Worm (Caenorhabditis elegans): ENCODE results near the gene F59C12.4.

Gene F59C12.4

ce11 chrX:16604566-16604965 lies 2.1 kb upstream of the F59C12.4 start (continued):
- TF ChIP-seq somi-1 (GFP tag; optimal IDR thresholded peaks at IDR 0.05) (peak; percentile 47), rec-8 (tag; optimal IDR thresholded peaks at IDR 0.05) (peak; percentile 57 to 68), aptf-3 (GFP tag; IDR thresholded peaks at IDR 0.05) (no peak), egl-18 (GFP tag; IDR thresholded peaks at IDR 0.05) (no peak), F52B5.7 (tag; optimal IDR thresholded peaks at IDR 0.05) (no peak), bed-1 (GFP tag; IDR thresholded peaks at IDR 0.05) (no peak), T07F8.4 (tag; optimal IDR thresholded peaks at IDR 0.05) (peak; percentile 67), ztf-22 (GFP tag; optimal IDR thresholded peaks at IDR 0.05) (no peak), Y79H2A.3 (GFP tag; conservative IDR thresholded peaks at IDR 0.05) (no peak), F57A8.1 (GFP tag; optimal IDR thresholded peaks at IDR 0.05) (no peak), snpc-3.4 (tag; optimal IDR thresholded peaks at IDR 0.05) (peak; percentile 41), let-526 (GFP tag; IDR thresholded peaks at IDR 0.05) (0 out of 2 replicates have a peak, but pooled peaks have one; percentile 29), dpff-1 (tag; optimal IDR thresholded peaks at IDR 0.05) (no peak), bed-2 (GFP tag; IDR thresholded peaks at IDR 0.05) (no peak), B0261.1 (tag; optimal IDR thresholded peaks at IDR 0.05) (peak; percentile 95), ztf-18 (tag; optimal IDR thresholded peaks at IDR 0.05) (peak; percentile 67), egl-44 (GFP tag; IDR thresholded peaks at IDR 0.05) (peak; percentile 58; the same call in 1 of the 2 replicates), hlh-12 (tag; optimal IDR thresholded peaks at IDR 0.05) (no peak), lsy-27 (tag; optimal IDR thresholded peaks at IDR 0.05; ENCODE audit: borderline replicate concordance, insufficient read depth) (peak; percentile 45), F10E7.11 (tag; optimal IDR thresholded peaks at IDR 0.05) (no peak), hmg-1.2 (GFP tag; IDR thresholded peaks at IDR 0.05) (peak; percentile 72), madf-3 (GFP tag; IDR thresholded peaks at IDR 0.05) (no peak), ztf-3 (GFP tag; optimal IDR thresholded peaks at IDR 0.05) (no peak), mel-28 (tag; optimal IDR thresholded peaks at IDR 0.05; ENCODE audit: borderline replicate concordance) (no peak), ceh-58 (GFP tag; IDR thresholded peaks at IDR 0.05) (no peak), atf-7 (tag; optimal IDR thresholded peaks at IDR 0.05) (no peak), Y56A3A.18 (GFP tag; IDR thresholded peaks at IDR 0.05) (peak; percentile 72; the same call in 1 of the 2 replicates), attf-3 (GFP tag; conservative IDR thresholded peaks at IDR 0.05) (no peak), mes-4 (tag; optimal IDR thresholded peaks at IDR 0.05) (peak; percentile 60), F33H1.4 (GFP tag; IDR thresholded peaks at IDR 0.05) (no peak), hlh-26 (GFP tag; conservative IDR thresholded peaks at IDR 0.05) (no peak), ama-1 (optimal IDR thresholded peaks at IDR 0.05) (no peak), ama-1 (GFP tag; optimal IDR thresholded peaks at IDR 0.05) (peak; percentile 72 to 79), snpc-1.1 (tag; optimal IDR thresholded peaks at IDR 0.05; ENCODE audit: insufficient read depth) (peak; percentile 75), akir-1 (GFP tag; optimal IDR thresholded peaks at IDR 0.05) (no peak), chd-7 (tag; optimal IDR thresholded peaks at IDR 0.05) (peak; percentile 55), nfya-1 (tag; optimal IDR thresholded peaks at IDR 0.05; ENCODE audit: borderline replicate concordance, insufficient read depth) (no peak)

DNA sequence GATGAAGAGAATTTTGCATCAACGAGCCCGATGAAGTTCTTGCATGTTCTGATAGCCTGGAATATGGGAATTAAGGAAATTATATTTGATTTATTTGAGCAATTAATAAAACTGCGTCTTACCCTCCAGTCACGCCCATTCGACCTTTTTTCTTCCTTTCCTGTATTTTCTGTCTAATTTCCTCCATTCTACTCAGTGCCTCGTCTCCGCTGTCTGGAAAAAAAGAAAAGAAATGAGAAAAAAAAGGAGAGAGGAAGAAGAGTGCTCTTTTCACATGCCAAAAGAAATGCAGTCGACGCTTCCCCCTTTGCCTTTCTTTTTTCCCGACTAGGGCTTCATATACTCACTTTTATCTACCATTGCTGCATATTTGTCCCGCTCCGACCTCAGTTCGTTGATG lies 1.7 kb upstream of the F59C12.4 start:
- TF ChIP-seq tbx-9 (tag; optimal IDR thresholded peaks at IDR 0.05; ENCODE audit: borderline replicate concordance) (no peak), ZK185.1 (tag; optimal IDR thresholded peaks at IDR 0.05; ENCODE audit: poor library complexity, severe bottlenecking) (no peak), nhr-179 (tag; optimal IDR thresholded peaks at IDR 0.05) (no peak), somi-1 (GFP tag; optimal IDR thresholded peaks at IDR 0.05) (no peak), let-607 (tag; optimal IDR thresholded peaks at IDR 0.05) (no peak), chd-7 (tag; optimal IDR thresholded peaks at IDR 0.05) (no peak), lin-40 (tag; optimal IDR thresholded peaks at IDR 0.05) (no peak), ztf-18 (tag; optimal IDR thresholded peaks at IDR 0.05) (no peak), hlh-12 (tag; optimal IDR thresholded peaks at IDR 0.05) (no peak), tbp1 (GFP tag; optimal IDR thresholded peaks at IDR 0.05) (no peak), B0035.1 (tag; optimal IDR thresholded peaks at IDR 0.05) (no peak), fkh-3 (tag; optimal IDR thresholded peaks at IDR 0.05) (no peak)
